In genomic region chr3L:20540975-20541951, dm6 we compare ENCODE assay signal across 5 fruit fly cellular contexts.
TF ChIP-seq lines count a peak whose summit lies in the region.

No protein-coding gene starts in this region.

- peak; percentile 67 for TF ChIP-seq CTCF in whole organism, embryonic (GFP tag; optimal IDR thresholded peaks at IDR 0.05; lab: Kevin White, UChicago)

TF ChIP-seq in whole organism, adult, 20 proteins besides CTCF, POLR2A, EP300 and RAD21:
- TF ChIP-seq CG11617 (GFP tag; optimal IDR thresholded peaks at IDR 0.05; lab: Kevin White, UChicago) (no peak), bab1 (GFP tag; optimal IDR thresholded peaks at IDR 0.05; lab: Kevin White, UChicago) (peak; percentile 4)

TF ChIP-seq in whole organism, embryonic, 481 proteins besides CTCF, POLR2A, EP300 and RAD21 (continues in another document):
- TF ChIP-seq CG10462 (GFP tag; optimal IDR thresholded peaks at IDR 0.05; lab: Kevin White, UChicago) (no peak), Ets65A (GFP tag; lab: Kevin White, UChicago) (peak; percentile 79), Hr78 (GFP tag; optimal IDR thresholded peaks at IDR 0.05; lab: Kevin White, UChicago) (peak in 1 of 2 experiments; percentile 92), CG14860 (GFP tag; IDR thresholded peaks at IDR 0.05; lab: Robert Waterston, UW; ENCODE audit: partially characterized antibody) (no peak), Ssrp (tag; optimal IDR thresholded peaks at IDR 0.05; lab: Kevin White, UChicago) (no peak), CG13123 (GFP tag; optimal IDR thresholded peaks at IDR 0.05; lab: Kevin White, UChicago) (no peak), CG11504 (tag; optimal IDR thresholded peaks at IDR 0.05; lab: Kevin White, UChicago) (peak; percentile 14), seq (GFP tag; IDR thresholded peaks at IDR 0.05; lab: Robert Waterston, UW) (no peak), sens (GFP tag; lab: Kevin White, UChicago) (peak; percentile 86), CG4404 (GFP tag; IDR thresholded peaks at IDR 0.05; lab: Robert Waterston, UW) (no peak), CG8290 (GFP tag; optimal IDR thresholded peaks at IDR 0.05; lab: Kevin White, UChicago) (no peak), CG8290 (tag; optimal IDR thresholded peaks at IDR 0.05; lab: Kevin White, UChicago) (peak in 1 of 2 experiments; percentile 55), phol (tag; optimal IDR thresholded peaks at IDR 0.05; lab: Kevin White, UChicago) (peak; percentile 4), CG14441 (GFP tag; IDR thresholded peaks at IDR 0.05; lab: Robert Waterston, UW) (no peak), CG4707 (GFP tag; optimal IDR thresholded peaks at IDR 0.05; lab: Kevin White, UChicago) (no peak), Med (GFP tag; lab: Kevin White, UChicago) (peak; percentile 80), Lhr (GFP tag; optimal IDR thresholded peaks at IDR 0.05; lab: Kevin White, UChicago) (peak; percentile 77), CG1603 (tag; optimal IDR thresholded peaks at IDR 0.05; lab: Kevin White, UChicago) (peak; percentile 45), trem (tag; optimal IDR thresholded peaks at IDR 0.05; lab: Kevin White, UChicago) (peak; percentile 7), CG31388 (GFP tag; optimal IDR thresholded peaks at IDR 0.05; lab: Kevin White, UChicago) (no peak), Hmr (GFP tag; optimal IDR thresholded peaks at IDR 0.05; lab: Kevin White, UChicago) (peak; percentile 36), Sry-δ (GFP tag; optimal IDR thresholded peaks at IDR 0.05; lab: Kevin White, UChicago) (no peak)

TF ChIP-seq in whole organism, prepupa, 60 proteins besides CTCF, POLR2A, EP300 and RAD21:
- TF ChIP-seq Eip78C (GFP tag; lab: Kevin White, UChicago) (peak; percentile 52), svp (GFP tag; lab: Kevin White, UChicago) (no peak), vri (GFP tag; optimal IDR thresholded peaks at IDR 0.05; lab: Kevin White, UChicago) (no peak)

TF ChIP-seq in whole organism, pupa, 21 proteins besides CTCF, POLR2A, EP300 and RAD21:
- no peak for TF ChIP-seq Pif1B (GFP tag; optimal IDR thresholded peaks at IDR 0.05; lab: Kevin White, UChicago)
- TF ChIP-seq CG8301 (tag; optimal IDR thresholded peaks at IDR 0.05; lab: Kevin White, UChicago): no peak
- TF ChIP-seq CG14655 (GFP tag; optimal IDR thresholded peaks at IDR 0.05; lab: Kevin White, UChicago): no peak
- TF ChIP-seq CG10348 (GFP tag; IDR thresholded peaks at IDR 0.05; lab: Robert Waterston, UW): no peak
- TF ChIP-seq D1 (tag; optimal IDR thresholded peaks at IDR 0.05; lab: Kevin White, UChicago): peak; percentile 41
- TF ChIP-seq CG4496 (GFP tag; IDR thresholded peaks at IDR 0.05; lab: Robert Waterston, UW): no peak
- TF ChIP-seq CG15710 (tag; optimal IDR thresholded peaks at IDR 0.05; lab: Kevin White, UChicago): no peak

TF ChIP-seq in whole organism, wandering third instar larva, 38 proteins besides CTCF, POLR2A, EP300 and RAD21:
- TF ChIP-seq Vsx2 (GFP tag; optimal IDR thresholded peaks at IDR 0.05; lab: Kevin White, UChicago; ENCODE audit: partially characterized antibody) (peak; percentile 62), brk (GFP tag; optimal IDR thresholded peaks at IDR 0.05; lab: Kevin White, UChicago) (peak; percentile 12), Dif (GFP tag; optimal IDR thresholded peaks at IDR 0.05; lab: Kevin White, UChicago; ENCODE audit: partially characterized antibody) (no peak), fru (GFP tag; optimal IDR thresholded peaks at IDR 0.05; lab: Kevin White, UChicago) (no peak), CG32264 (GFP tag; optimal IDR thresholded peaks at IDR 0.05; lab: Kevin White, UChicago) (no peak), Jra (GFP tag; optimal IDR thresholded peaks at IDR 0.05; lab: Kevin White, UChicago) (no peak), N (GFP tag; optimal IDR thresholded peaks at IDR 0.05; lab: Kevin White, UChicago) (peak; percentile 35), dsf (GFP tag; optimal IDR thresholded peaks at IDR 0.05; lab: Kevin White, UChicago; ENCODE audit: borderline replicate concordance) (no peak), Dfd (GFP tag; optimal IDR thresholded peaks at IDR 0.05; lab: Kevin White, UChicago) (no peak), Myc (optimal IDR thresholded peaks at IDR 0.05; lab: Kevin White, UChicago) (peak; percentile 65)
